Worm (Caenorhabditis elegans) whole organism, L3 larva: ENCODE measurements around the gene R107.5.

Experiments
- R02D3.7 ChIP-seq: fragments of 150-350 bp; optimal IDR thresholded peaks from 2 replicates; lab custom pipeline; 2014; ENCODE audit warnings: missing biosample characterization, missing genetic modification characterization
- aly-2 ChIP-seq: fragments of 150-350 bp; optimal IDR thresholded peaks from 2 replicates; lab custom pipeline; 2014; ENCODE audit warnings: missing biosample characterization, missing genetic modification characterization
- ama-1 ChIP-seq: fragments of 150-350 bp; optimal IDR thresholded peaks from 2 replicates; lab custom pipeline; 2018
- ceh-16 ChIP-seq: sonication (generic microtip); optimal IDR thresholded peaks from 2 replicates; lab custom pipeline; 2017; ENCODE audit warnings: missing biosample characterization, missing genetic modification characterization
- ceh-82 ChIP-seq: fragments of 150-350 bp; optimal IDR thresholded peaks from 2 replicates; lab custom pipeline; 2014; ENCODE audit warnings: missing biosample characterization, missing genetic modification characterization
- ceh-9 ChIP-seq: sonication (generic microtip); optimal IDR thresholded peaks from 2 replicates; lab custom pipeline; 2018; ENCODE audit warnings: missing biosample characterization, missing genetic modification characterization
- egl-27 ChIP-seq: sonication (generic microtip); optimal IDR thresholded peaks from 4 replicates; lab custom pipeline; 2017; ENCODE audit warnings: missing biosample characterization, missing genetic modification reagents, missing genetic modification characterization
- egl-5 ChIP-seq: fragments of 150-350 bp; optimal IDR thresholded peaks from 2 replicates; lab custom pipeline; 2017; ENCODE audit warnings: missing biosample characterization, missing genetic modification reagents, missing genetic modification characterization, inconsistent platforms
- elt-1 ChIP-seq: fragments of 150-350 bp; optimal IDR thresholded peaks from 2 replicates; lab custom pipeline; 2014; ENCODE audit warnings: missing biosample characterization, missing genetic modification characterization
- eor-1 ChIP-seq, 2 experiments: fragments of 150-350 bp; optimal IDR thresholded peaks; 2 replicates each; lab custom pipeline; 2014 to 2018; ENCODE audit warnings: missing biosample characterization in 2 of 2, missing genetic modification characterization in 2 of 2
- fkh-2 ChIP-seq: fragments of 150-350 bp; optimal IDR thresholded peaks from 2 replicates; lab custom pipeline; 2014; ENCODE audit warnings: missing biosample characterization, missing genetic modification reagents, missing genetic modification characterization
- lin-15B ChIP-seq: fragments of 150-350 bp; optimal IDR thresholded peaks from 2 replicates; lab custom pipeline; 2014; ENCODE audit warnings: missing biosample characterization, missing genetic modification characterization
- lin-39 ChIP-seq: fragments of 150-350 bp; optimal IDR thresholded peaks from 2 replicates; lab custom pipeline; 2018; ENCODE audit warnings: missing biosample characterization, missing genetic modification reagents, missing genetic modification characterization
- lsy-12 ChIP-seq: sonication (generic microtip); optimal IDR thresholded peaks from 2 replicates; lab custom pipeline; 2016; ENCODE audit warnings: mild to moderate bottlenecking, missing genetic modification characterization, missing compliant biosample characterization
- nfya-1 ChIP-seq: sonication (generic microtip); optimal IDR thresholded peaks from 2 replicates; lab custom pipeline; 2017; ENCODE audit warnings: missing genetic modification characterization, mild to moderate bottlenecking, missing compliant biosample characterization, antibody characterized with exemption, moderate library complexity; ENCODE audit not compliant: insufficient read depth
- nhr-12 ChIP-seq: fragments of 150-350 bp; optimal IDR thresholded peaks from 2 replicates; lab custom pipeline; 2014; ENCODE audit warnings: missing biosample characterization, missing genetic modification characterization
- nhr-25 ChIP-seq: sonication (generic microtip); optimal IDR thresholded peaks from 2 replicates; lab custom pipeline; 2017; ENCODE audit warnings: missing biosample characterization, missing genetic modification characterization
- nhr-67 ChIP-seq: fragments of 150-350 bp; optimal IDR thresholded peaks from 2 replicates; lab custom pipeline; 2014; ENCODE audit warnings: missing biosample characterization, missing genetic modification characterization
- pqm-1 ChIP-seq: fragments of 150-350 bp; optimal IDR thresholded peaks from 2 replicates; lab custom pipeline; 2017; ENCODE audit warnings: missing biosample characterization, missing genetic modification characterization, inconsistent platforms
- tbx-2 ChIP-seq: sonication (generic microtip); optimal IDR thresholded peaks from 2 replicates; lab custom pipeline; 2016; ENCODE audit warnings: mild to moderate bottlenecking, missing genetic modification characterization, missing compliant biosample characterization
- unc-39 ChIP-seq: sonication (generic microtip); optimal IDR thresholded peaks from 4 replicates; lab custom pipeline; 2017; ENCODE audit warnings: missing biosample characterization, missing genetic modification characterization
- unc-62 ChIP-seq: fragments of 150-350 bp; sonication (generic microtip); optimal IDR thresholded peaks from 4 replicates; lab custom pipeline; 2014; ENCODE audit warnings: missing biosample characterization, missing genetic modification reagents, missing genetic modification characterization
- zag-1 ChIP-seq: fragments of 150-350 bp; optimal IDR thresholded peaks from 2 replicates; lab custom pipeline; 2014; ENCODE audit warnings: missing biosample characterization, missing genetic modification characterization
- ztf-11 ChIP-seq: fragments of 150-350 bp; optimal IDR thresholded peaks from 2 replicates; lab custom pipeline; 2014; ENCODE audit warnings: missing biosample characterization, missing genetic modification characterization
- ztf-4 ChIP-seq: fragments of 150-350 bp; optimal IDR thresholded peaks from 2 replicates; lab custom pipeline; 2014; ENCODE audit warnings: missing biosample characterization, missing genetic modification characterization

The R107.5 gene

ce11 chrIII:9091392-9092291 lies 38.1 kb upstream of the R107.5 start, which contains the start of gene glp-1:
TSS of gene glp-1 (plus strand) at chrIII:9092241.
- peak; percentile 68 for TF ChIP-seq egl-5 (tag; lab: Kevin White, UChicago)
- TF ChIP-seq elt-1 (tag; lab: Kevin White, UChicago), result no peak

- peak; percentile 45 for TF ChIP-seq lin-15B (tag; lab: Kevin White, UChicago)
- TF ChIP-seq R02D3.7 (tag; lab: Kevin White, UChicago), result no peak
Observed at ce11 chrIII:9089325-9089823, 35.8 kb upstream of the R107.5 start, which contains the start of the genes mccc-2 and mrpl-44. TSS of gene mccc-2 (minus strand) at chrIII:9089375. TSS of gene mrpl-44 (minus strand) at chrIII:9089375.

ce11 chrIII:9084329-9084728 lies 30.7 kb upstream of the R107.5 start:
- peak; percentile 48 for TF ChIP-seq nfya-1
- TF ChIP-seq elt-1 (tag; lab: Kevin White, UChicago), result peak; percentile 15
- TF ChIP-seq aly-2 (tag; lab: Kevin White, UChicago), result no peak
- peak; percentile 53 for TF ChIP-seq egl-5 (tag; lab: Kevin White, UChicago)
- no peak for TF ChIP-seq tbx-2 (tag; lab: Kevin White, UChicago)
- no peak for TF ChIP-seq lsy-12
- TF ChIP-seq ztf-11 (tag; lab: Kevin White, UChicago), result no peak
- TF ChIP-seq zag-1 (tag; lab: Kevin White, UChicago), result no peak
- TF ChIP-seq unc-62 (GFP tag; lab: Kevin White, UChicago), result peak; percentile 51
- no peak for TF ChIP-seq fkh-2 (tag; lab: Kevin White, UChicago)
- peak; percentile 94 for TF ChIP-seq lin-39

DNA sequence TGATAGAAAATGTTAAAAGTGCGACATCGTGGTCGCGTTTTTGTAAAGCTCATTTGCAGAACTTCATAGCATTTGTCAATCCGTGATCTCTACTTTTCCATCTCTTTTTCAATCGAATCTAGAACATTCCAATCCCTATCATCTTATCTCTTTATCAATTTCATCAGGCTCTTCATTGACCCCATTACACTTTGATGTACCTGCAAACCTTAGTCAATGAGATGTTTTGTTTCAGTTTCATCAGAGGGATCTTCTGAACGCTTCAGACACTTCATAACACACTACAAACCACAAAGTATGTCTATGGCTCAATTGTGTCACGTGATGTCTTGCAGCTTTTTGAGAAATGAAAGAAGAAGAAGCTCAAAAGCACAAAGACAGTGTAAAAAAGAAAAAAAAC lies 29.5 kb upstream of the R107.5 start:
- TF ChIP-seq egl-5 (tag; lab: Kevin White, UChicago), result peak; percentile 72
- TF ChIP-seq aly-2 (tag; lab: Kevin White, UChicago), result no peak
- TF ChIP-seq nfya-1, result peak; percentile 15
- TF ChIP-seq ztf-11 (tag; lab: Kevin White, UChicago), result no peak

ce11 chrIII:9081763-9082162 lies 28.2 kb upstream of the R107.5 start, which contains the start of gene far-2:
TSS of gene far-2 (plus strand) at chrIII:9081828.
- TF ChIP-seq pqm-1 (tag; lab: Kevin White, UChicago) (no peak), ceh-82 (no peak), R02D3.7 (tag; lab: Kevin White, UChicago) (no peak), egl-27 (tag; lab: Kevin White, UChicago) (no peak), unc-39 (tag; lab: Kevin White, UChicago) (no peak), ztf-11 (tag; lab: Kevin White, UChicago) (no peak), nhr-25 (tag; lab: Kevin White, UChicago) (no peak), zag-1 (tag; lab: Kevin White, UChicago) (no peak), nhr-12 (no peak), ama-1 (lab: Kevin White, UChicago) (no peak), nhr-67 (tag; lab: Kevin White, UChicago) (no peak), eor-1 (tag; optimal IDR thresholded peaks at IDR 0.05; lab: Kevin White, UChicago) (no peak), ceh-9 (tag; lab: Kevin White, UChicago) (no peak)

DNA sequence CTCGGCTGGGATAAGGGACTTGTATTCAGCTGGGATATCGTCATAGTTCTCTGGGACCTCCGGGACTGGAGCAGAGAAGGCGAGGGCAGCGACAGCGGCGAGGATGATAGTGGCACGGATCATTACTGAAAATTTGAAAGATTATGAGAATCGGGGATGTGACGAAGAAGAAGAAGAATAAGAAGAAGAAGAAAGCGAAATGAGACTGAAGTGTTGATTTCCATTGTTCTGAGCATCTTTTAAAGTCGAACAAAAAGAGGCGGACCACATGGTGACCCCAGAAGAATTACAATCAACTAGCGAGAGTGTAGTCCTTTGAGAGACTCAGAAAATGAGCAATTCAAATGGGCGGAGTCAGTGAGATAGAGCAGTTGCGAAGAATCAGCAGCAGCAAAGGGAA lies 27.5 kb upstream of the R107.5 start, which contains the start of gene far-1:
Gene far-1 (minus strand): TSS at position 125 of the 400 bp plus-strand sequence.
- TF ChIP-seq nfya-1, result peak; percentile 31
- TF ChIP-seq lin-15B (tag; lab: Kevin White, UChicago), result no peak
- no peak for TF ChIP-seq ceh-16 (tag; lab: Kevin White, UChicago)
- no peak for TF ChIP-seq fkh-2 (tag; lab: Kevin White, UChicago)

DNA sequence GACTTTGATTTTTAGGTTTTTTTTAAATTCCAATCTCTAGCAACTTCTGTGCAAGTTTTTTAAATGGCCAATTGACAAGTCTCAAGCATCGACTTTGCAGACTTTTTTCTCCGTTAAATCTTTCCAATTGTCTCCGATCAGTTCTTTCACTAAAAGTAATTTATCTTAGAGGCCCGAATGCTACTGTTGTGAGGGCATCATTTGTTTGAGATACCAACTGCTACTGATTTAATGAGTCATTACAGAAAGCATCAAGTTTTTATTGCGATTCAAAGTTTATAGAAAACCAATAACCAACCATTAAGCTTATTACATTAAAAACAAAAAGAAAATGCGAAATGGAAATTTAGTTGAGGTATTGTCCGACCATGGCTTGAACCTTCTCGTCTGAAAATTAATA lies 26.5 kb upstream of the R107.5 start:
- TF ChIP-seq egl-5 (tag; lab: Kevin White, UChicago), result peak; percentile 74
- no peak for TF ChIP-seq ztf-4 (tag; lab: Kevin White, UChicago)
- peak; percentile 5 for TF ChIP-seq ama-1 (lab: Kevin White, UChicago)
